Worm (Caenorhabditis elegans): ENCODE results near the gene srh-214.

The srh-214 gene

DNA sequence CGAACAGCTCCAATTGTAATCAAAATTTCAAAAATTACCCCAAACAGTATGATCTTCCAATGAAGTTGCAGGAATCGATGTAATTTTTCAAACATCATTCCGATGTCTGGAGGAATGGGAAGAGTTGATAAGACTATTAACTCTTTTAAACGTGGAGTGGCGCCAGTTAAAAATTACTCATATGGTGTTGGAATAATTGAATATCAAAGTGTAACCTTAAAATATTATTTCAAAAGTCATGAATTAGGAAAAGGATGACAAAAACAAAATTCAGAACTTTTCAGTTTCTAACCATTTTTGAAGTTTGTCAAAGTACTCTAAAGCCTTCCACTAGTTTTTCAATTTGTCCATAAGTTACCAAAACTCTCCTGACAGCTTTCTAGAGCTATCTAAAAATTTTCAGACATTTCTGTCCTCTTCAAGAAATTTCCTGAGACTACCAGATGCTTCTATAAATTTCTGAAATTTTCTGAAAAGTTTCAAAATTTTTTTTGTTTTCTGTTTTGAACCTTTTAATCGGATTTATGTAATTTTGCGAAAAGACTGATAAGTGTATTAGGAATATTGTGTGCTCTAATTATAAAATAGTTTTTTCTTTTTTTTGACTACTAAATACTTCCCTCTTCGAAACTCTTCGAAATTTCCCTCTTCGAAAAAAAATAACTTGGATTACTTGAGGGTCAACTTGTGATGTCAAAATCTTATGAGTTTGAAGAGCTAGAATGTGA, 24.6 kb upstream of the srh-214 start, which contains the start of the genes clec-35 and clec-27:
Gene clec-35, minus strand, starts transcription at position 101 of the 728 bp plus-strand sequence.
Gene clec-27, plus strand, starts transcription at position 678 of the 728 bp plus-strand sequence.
- TF ChIP-seq ceh-13 (GFP tag; optimal IDR thresholded peaks at IDR 0.05) (no peak), pes-1 (GFP tag; IDR thresholded peaks at IDR 0.05) (no peak), hmg-4 (GFP tag; optimal IDR thresholded peaks at IDR 0.05) (no peak), flt-1 (GFP tag; IDR thresholded peaks at IDR 0.05) (no peak), hnd-1 (tag; optimal IDR thresholded peaks at IDR 0.05) (no peak), F13C5.2 (tag; optimal IDR thresholded peaks at IDR 0.05) (no peak), ceh-36 (tag; optimal IDR thresholded peaks at IDR 0.05) (no peak), B0310.2 (tag; optimal IDR thresholded peaks at IDR 0.05) (no peak), tbx-37 (GFP tag; conservative IDR thresholded peaks at IDR 0.05) (no peak), hmbx-1 (tag; optimal IDR thresholded peaks at IDR 0.05) (no peak), tbx-11 (GFP tag; IDR thresholded peaks at IDR 0.05) (no peak), sea-1 (GFP tag; conservative IDR thresholded peaks at IDR 0.05) (no peak), tra-4 (tag; optimal IDR thresholded peaks at IDR 0.05) (no peak), ets-7 (tag; optimal IDR thresholded peaks at IDR 0.05) (no peak)

DNA sequence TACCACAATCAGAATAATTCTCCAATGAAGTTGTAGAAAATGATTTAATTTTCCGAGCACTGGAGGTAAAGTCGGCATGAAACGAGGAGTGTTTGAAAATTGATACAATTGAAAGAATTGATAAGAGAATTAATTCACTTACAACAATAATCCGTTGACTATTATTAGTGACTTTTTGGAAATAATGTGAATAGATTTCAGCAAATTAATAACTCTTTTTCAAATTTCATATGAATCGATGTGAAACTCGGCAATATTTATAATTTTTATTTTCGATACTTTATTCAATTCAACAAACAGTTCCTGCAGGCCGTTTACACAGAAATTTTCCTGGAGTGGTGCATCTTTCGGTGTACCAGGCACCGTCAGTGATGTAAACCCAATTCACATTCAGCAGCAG, 22.4 kb upstream of the srh-214 start, which contains the start of gene clec-37:
Gene clec-37, minus strand, starts transcription at position 101 of the 400 bp plus-strand sequence.
- TF ChIP-seq ceh-36 (tag; optimal IDR thresholded peaks at IDR 0.05), result no peak
- no peak for TF ChIP-seq F13C5.2 (tag; optimal IDR thresholded peaks at IDR 0.05)
- no peak for TF ChIP-seq B0310.2 (tag; optimal IDR thresholded peaks at IDR 0.05)
- TF ChIP-seq aly-1 (tag; optimal IDR thresholded peaks at IDR 0.05), result no peak
- TF ChIP-seq hmbx-1 (tag; optimal IDR thresholded peaks at IDR 0.05), result no peak
- no peak for TF ChIP-seq ceh-13 (GFP tag; optimal IDR thresholded peaks at IDR 0.05)
- no peak for TF ChIP-seq hnd-1 (tag; optimal IDR thresholded peaks at IDR 0.05)
- no peak for TF ChIP-seq flt-1 (GFP tag; IDR thresholded peaks at IDR 0.05)
- no peak for TF ChIP-seq tbx-37 (GFP tag; conservative IDR thresholded peaks at IDR 0.05)
- TF ChIP-seq sea-1 (GFP tag; conservative IDR thresholded peaks at IDR 0.05), result no peak
- TF ChIP-seq ets-7 (tag; optimal IDR thresholded peaks at IDR 0.05), result no peak
- no peak for TF ChIP-seq scrt-1 (GFP tag; IDR thresholded peaks at IDR 0.05)
- no peak for TF ChIP-seq tra-4 (tag; optimal IDR thresholded peaks at IDR 0.05)
- TF ChIP-seq tbx-11 (GFP tag; IDR thresholded peaks at IDR 0.05), result no peak
- no peak for TF ChIP-seq ama-1 (optimal IDR thresholded peaks at IDR 0.05)
- TF ChIP-seq hmg-4 (GFP tag; optimal IDR thresholded peaks at IDR 0.05), result no peak
- no peak for TF ChIP-seq pes-1 (GFP tag; IDR thresholded peaks at IDR 0.05)

DNA sequence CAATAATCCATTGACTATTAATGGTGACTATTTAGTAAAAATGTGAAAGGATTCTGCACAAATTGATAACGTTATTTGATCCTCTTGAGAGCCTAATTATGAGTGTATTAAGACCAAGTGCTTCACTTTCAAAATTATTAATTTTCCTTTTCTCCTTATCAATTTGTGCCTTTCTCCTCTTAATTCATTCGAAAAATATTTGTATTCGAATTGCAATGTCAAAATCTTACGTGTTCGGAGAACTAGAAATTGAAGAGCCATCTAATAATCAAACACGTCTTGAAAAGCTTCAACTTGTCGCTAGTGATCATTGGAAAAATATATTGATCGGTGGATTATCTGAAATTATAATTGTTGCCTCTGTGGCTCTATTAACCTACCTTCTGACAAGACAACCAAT, 18.9 kb upstream of the srh-214 start, which contains the start of the genes clec-36 and clec-26:
Gene clec-36, minus strand, starts transcription at position 101 of the 400 bp plus-strand sequence.
Gene clec-26, plus strand, starts transcription at position 114 of the 400 bp plus-strand sequence.
- no peak for TF ChIP-seq scrt-1 (GFP tag; IDR thresholded peaks at IDR 0.05)

DNA sequence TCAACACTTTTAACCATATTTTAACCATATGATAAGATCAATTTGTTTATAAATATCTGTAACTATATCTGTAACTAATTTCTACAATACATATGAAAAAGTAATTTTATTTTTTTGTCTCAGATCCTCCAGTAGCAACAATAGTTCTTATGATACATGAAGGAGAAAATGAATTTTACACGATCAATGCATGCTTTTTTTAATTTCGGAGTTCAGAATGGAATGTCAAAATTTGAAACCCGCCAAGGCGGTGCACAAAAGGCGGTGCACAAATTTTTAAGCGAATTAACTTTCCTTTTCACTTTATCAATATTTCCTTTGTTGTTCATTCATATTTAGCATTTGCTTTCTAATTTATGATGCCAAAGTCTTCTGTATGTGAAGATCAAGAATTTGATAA, 13.4 kb upstream of the srh-214 start, which contains the start of gene clec-25:
Gene clec-25, plus strand, starts transcription at position 301 of the 400 bp plus-strand sequence.
- TF ChIP-seq hmg-4 (GFP tag; optimal IDR thresholded peaks at IDR 0.05) (no peak), tbx-11 (GFP tag; IDR thresholded peaks at IDR 0.05) (no peak)

DNA sequence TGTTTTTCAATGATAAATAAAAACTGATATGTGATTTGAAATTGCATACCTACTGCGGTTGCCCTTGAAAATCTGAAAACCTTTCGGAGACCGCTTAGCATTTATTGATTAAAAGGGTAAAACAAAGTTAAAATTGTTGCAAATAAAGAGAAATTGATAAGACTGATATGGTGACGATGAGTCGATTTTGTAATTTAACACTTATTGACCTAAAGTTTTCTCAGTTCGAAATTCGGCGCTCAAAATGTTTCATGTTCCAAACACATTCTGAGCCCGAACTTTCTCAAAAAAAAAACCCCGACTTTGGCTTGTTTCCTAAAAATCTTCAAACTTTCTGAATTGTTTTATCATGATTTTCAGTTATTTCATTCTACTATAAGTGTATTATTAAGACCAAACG, 11.4 kb upstream of the srh-214 start, which contains the start of gene clec-40:
Gene clec-40, minus strand, starts transcription at position 101 of the 400 bp plus-strand sequence.
- TF ChIP-seq aly-1 (tag; optimal IDR thresholded peaks at IDR 0.05) (no peak), ceh-36 (tag; optimal IDR thresholded peaks at IDR 0.05) (no peak), tra-4 (tag; optimal IDR thresholded peaks at IDR 0.05) (no peak), sea-1 (GFP tag; conservative IDR thresholded peaks at IDR 0.05) (no peak), ets-7 (tag; optimal IDR thresholded peaks at IDR 0.05) (no peak), hmbx-1 (tag; optimal IDR thresholded peaks at IDR 0.05) (no peak), flt-1 (GFP tag; IDR thresholded peaks at IDR 0.05) (no peak), pes-1 (GFP tag; IDR thresholded peaks at IDR 0.05) (no peak), F13C5.2 (tag; optimal IDR thresholded peaks at IDR 0.05) (no peak)

DNA sequence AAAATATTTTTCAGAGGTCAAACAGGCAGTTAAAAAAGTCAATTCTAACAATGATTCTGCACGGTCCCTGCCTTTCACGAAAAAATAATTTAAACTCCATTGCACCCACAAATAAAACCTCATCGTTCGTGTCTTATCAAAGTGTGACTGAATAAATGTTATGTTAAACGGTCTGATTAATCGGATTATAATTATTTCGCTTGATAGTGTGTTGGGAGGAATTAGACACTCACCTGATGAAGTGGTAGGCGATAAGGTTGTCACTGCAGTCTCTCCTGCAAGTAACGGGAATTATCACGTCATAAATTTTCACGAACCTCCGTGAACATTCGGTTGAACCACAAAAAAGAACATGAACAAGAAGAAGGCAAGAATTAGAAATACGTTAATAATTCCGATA, 10.7 kb upstream of the srh-214 start:
- no peak for TF ChIP-seq tbx-11 (GFP tag; IDR thresholded peaks at IDR 0.05)
- no peak for TF ChIP-seq ets-7 (tag; optimal IDR thresholded peaks at IDR 0.05)

DNA sequence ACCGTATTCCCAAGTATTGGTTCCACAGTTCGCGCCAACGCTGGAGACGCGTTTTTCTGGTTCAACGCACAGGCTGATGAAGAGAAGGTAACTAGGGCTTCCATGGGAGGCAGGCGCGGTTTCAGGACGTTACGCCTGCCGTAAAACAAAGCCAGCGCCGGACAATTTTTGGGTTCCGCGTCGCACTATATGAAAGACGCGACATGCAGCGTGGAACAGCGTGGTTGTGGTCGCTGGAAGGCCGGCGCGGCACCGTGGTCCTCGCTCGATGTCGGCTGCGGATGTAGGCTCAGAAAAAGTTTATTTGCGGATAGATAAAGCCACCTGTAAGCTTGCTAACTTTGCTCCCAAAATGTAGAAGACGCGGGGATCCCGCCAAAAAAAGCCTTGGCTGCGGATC, 8.9 kb upstream of the srh-214 start:
- TF ChIP-seq hmg-4 (GFP tag; optimal IDR thresholded peaks at IDR 0.05), result no peak
- no peak for TF ChIP-seq ama-1 (optimal IDR thresholded peaks at IDR 0.05)
- TF ChIP-seq hnd-1 (tag; optimal IDR thresholded peaks at IDR 0.05), result no peak
- no peak for TF ChIP-seq tbx-11 (GFP tag; IDR thresholded peaks at IDR 0.05)
- TF ChIP-seq F13C5.2 (tag; optimal IDR thresholded peaks at IDR 0.05), result no peak
- no peak for TF ChIP-seq aly-1 (tag; optimal IDR thresholded peaks at IDR 0.05)
- no peak for TF ChIP-seq pes-1 (GFP tag; IDR thresholded peaks at IDR 0.05)
- TF ChIP-seq sea-1 (GFP tag; conservative IDR thresholded peaks at IDR 0.05), result no peak
- no peak for TF ChIP-seq ceh-36 (tag; optimal IDR thresholded peaks at IDR 0.05)
- no peak for TF ChIP-seq ets-7 (tag; optimal IDR thresholded peaks at IDR 0.05)
- TF ChIP-seq scrt-1 (GFP tag; IDR thresholded peaks at IDR 0.05), result no peak
- no peak for TF ChIP-seq tbx-37 (GFP tag; conservative IDR thresholded peaks at IDR 0.05)
- no peak for TF ChIP-seq ceh-13 (GFP tag; optimal IDR thresholded peaks at IDR 0.05)
- no peak for TF ChIP-seq tra-4 (tag; optimal IDR thresholded peaks at IDR 0.05)
- TF ChIP-seq flt-1 (GFP tag; IDR thresholded peaks at IDR 0.05), result no peak
- TF ChIP-seq hmbx-1 (tag; optimal IDR thresholded peaks at IDR 0.05), result no peak
- no peak for TF ChIP-seq B0310.2 (tag; optimal IDR thresholded peaks at IDR 0.05)

DNA sequence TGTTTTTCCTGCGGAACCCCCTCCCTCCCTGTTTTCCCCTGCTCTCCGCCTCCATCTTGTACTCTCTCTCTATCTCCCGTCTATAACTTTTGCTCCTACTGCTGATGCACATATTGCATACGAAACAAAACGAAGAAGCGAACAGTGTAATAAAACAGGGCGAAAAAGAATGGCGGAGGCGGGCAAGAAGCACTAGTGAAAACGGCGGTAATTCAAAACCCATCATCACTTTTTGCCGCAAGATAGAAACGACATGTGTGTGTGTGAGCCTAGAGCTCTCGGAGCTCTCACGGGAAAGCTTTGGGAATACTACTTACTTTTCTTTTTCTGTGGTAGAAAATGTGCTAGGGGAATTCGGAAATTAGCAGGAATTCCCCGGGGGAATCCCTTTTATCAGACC, 6.5 kb upstream of the srh-214 start:
- TF ChIP-seq ceh-13 (GFP tag; optimal IDR thresholded peaks at IDR 0.05), result no peak
- TF ChIP-seq scrt-1 (GFP tag; IDR thresholded peaks at IDR 0.05), result no peak
- no peak for TF ChIP-seq hnd-1 (tag; optimal IDR thresholded peaks at IDR 0.05)
- no peak for TF ChIP-seq sea-1 (GFP tag; conservative IDR thresholded peaks at IDR 0.05)
- TF ChIP-seq tbx-37 (GFP tag; conservative IDR thresholded peaks at IDR 0.05), result no peak
- TF ChIP-seq F13C5.2 (tag; optimal IDR thresholded peaks at IDR 0.05), result no peak
- TF ChIP-seq pes-1 (GFP tag; IDR thresholded peaks at IDR 0.05), result no peak
- TF ChIP-seq tra-4 (tag; optimal IDR thresholded peaks at IDR 0.05), result no peak
- TF ChIP-seq ceh-36 (tag; optimal IDR thresholded peaks at IDR 0.05), result no peak
- TF ChIP-seq tbx-11 (GFP tag; IDR thresholded peaks at IDR 0.05), result no peak
- TF ChIP-seq hmg-4 (GFP tag; optimal IDR thresholded peaks at IDR 0.05), result no peak
- TF ChIP-seq B0310.2 (tag; optimal IDR thresholded peaks at IDR 0.05), result no peak
- TF ChIP-seq aly-1 (tag; optimal IDR thresholded peaks at IDR 0.05), result no peak
- TF ChIP-seq hmbx-1 (tag; optimal IDR thresholded peaks at IDR 0.05), result no peak
- TF ChIP-seq ets-7 (tag; optimal IDR thresholded peaks at IDR 0.05), result no peak
- TF ChIP-seq ama-1 (optimal IDR thresholded peaks at IDR 0.05), result no peak
- no peak for TF ChIP-seq flt-1 (GFP tag; IDR thresholded peaks at IDR 0.05)
